Worm (Caenorhabditis elegans): Measurements from ENCODE around the gene poml-1.

The poml-1 gene

DNA sequence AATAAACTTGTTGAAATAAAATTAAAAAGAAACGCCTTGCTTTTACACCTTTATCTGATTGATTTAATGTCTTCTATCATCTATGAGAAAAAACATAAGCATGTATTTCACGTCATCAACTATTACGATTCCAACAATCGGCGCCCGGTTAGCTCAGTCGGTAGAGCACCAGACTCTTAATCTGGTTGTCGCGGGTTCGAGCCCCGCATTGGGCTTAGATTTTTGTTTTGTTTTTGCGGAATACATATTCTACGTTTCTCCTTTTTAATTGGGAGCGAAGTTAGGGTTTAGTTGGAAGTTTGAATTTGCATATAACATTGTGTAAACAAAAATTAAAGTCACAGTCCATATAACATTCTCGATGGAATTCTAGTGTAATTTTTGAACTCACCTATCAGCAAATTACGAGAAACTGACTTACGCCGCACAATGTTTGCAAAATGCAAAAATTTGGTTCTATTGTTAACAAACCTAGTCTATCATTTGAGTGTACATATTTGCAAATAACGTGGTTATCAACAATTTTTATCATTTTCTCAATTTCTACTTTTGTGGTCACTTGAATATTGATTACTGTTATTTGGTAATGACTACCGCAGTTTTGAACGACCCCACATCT lies 5.6 kb downstream of the poml-1 start, which contains the start of gene shc-3:
Gene shc-3 (plus strand): TSS at position 484 of the 619 bp plus-strand sequence.
- TF ChIP-seq nhr-11 (tag; optimal IDR thresholded peaks at IDR 0.05) (no peak), elt-2 (tag; optimal IDR thresholded peaks at IDR 0.05) (peak; percentile 19), pha-4 (tag; optimal IDR thresholded peaks at IDR 0.05) (peak; percentile 10), nfya-1 (tag; optimal IDR thresholded peaks at IDR 0.05; ENCODE audit: insufficient read depth) (peak; percentile 2)

DNA sequence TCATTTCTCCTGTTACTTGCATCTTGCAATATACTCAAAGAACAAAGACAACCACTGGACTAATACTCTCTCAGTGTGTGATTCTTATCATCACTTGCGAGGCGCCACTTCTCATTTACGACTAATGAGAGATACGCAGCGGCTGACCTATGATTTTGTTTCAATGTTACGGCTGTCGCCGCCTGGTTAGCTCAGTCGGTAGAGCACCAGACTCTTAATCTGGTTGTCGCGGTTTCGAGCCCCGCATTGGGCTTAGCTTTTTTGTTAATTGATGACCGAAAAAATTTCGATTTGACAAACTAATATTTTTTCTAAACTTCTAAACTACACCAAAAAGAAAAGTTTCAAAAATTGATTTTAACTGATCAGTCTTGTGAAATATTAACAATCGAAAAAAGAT lies 6.4 kb downstream of the poml-1 start:
- TF ChIP-seq ceh-16 (tag; optimal IDR thresholded peaks at IDR 0.05) (no peak), hmg-11 (tag; optimal IDR thresholded peaks at IDR 0.05) (no peak), fkh-10 (GFP tag; optimal IDR thresholded peaks at IDR 0.05) (no peak), nhr-43 (tag; optimal IDR thresholded peaks at IDR 0.05; ENCODE audit: poor library complexity, severe bottlenecking) (peak; percentile 45), eor-1 (tag; optimal IDR thresholded peaks at IDR 0.05) (no peak), fos-1 (tag; optimal IDR thresholded peaks at IDR 0.05) (no peak), nhr-28 (tag; optimal IDR thresholded peaks at IDR 0.05) (no peak), pha-4 (tag; optimal IDR thresholded peaks at IDR 0.05) (peak; percentile 8), nhr-76 (tag; optimal IDR thresholded peaks at IDR 0.05) (no peak), sea-2 (GFP tag; optimal IDR thresholded peaks at IDR 0.05) (no peak), zag-1 (tag; optimal IDR thresholded peaks at IDR 0.05) (no peak), pqm-1 (tag; optimal IDR thresholded peaks at IDR 0.05) (peak; percentile 6), elt-1 (tag; optimal IDR thresholded peaks at IDR 0.05) (no peak), nhr-23 (tag; optimal IDR thresholded peaks at IDR 0.05) (no peak), nfya-1 (tag; optimal IDR thresholded peaks at IDR 0.05; ENCODE audit: insufficient read depth) (no peak), elt-3 (tag; optimal IDR thresholded peaks at IDR 0.05) (no peak), nhr-77 (tag; optimal IDR thresholded peaks at IDR 0.05) (no peak), lsy-12 (tag; optimal IDR thresholded peaks at IDR 0.05) (no peak), R02D3.7 (tag; optimal IDR thresholded peaks at IDR 0.05) (no peak), elt-2 (tag; optimal IDR thresholded peaks at IDR 0.05) (peak; percentile 38), snpc-4 (tag; optimal IDR thresholded peaks at IDR 0.05) (no peak)

- peak; percentile 11 for TF ChIP-seq elt-2 (tag; optimal IDR thresholded peaks at IDR 0.05)
- no peak for TF ChIP-seq mdl-1 (tag; optimal IDR thresholded peaks at IDR 0.05)
Measured at ce11 chrX:13714710-13715109, 8.0 kb downstream of the poml-1 start.

ce11 chrX:13713857-13714256 lies 8.9 kb downstream of the poml-1 start, which contains the start of gene K11E4.1:
K11E4.1 (plus strand) TSS chrX:13714157.
- TF ChIP-seq fkh-10 (GFP tag; optimal IDR thresholded peaks at IDR 0.05): no peak
- TF ChIP-seq mml-1 (tag; optimal IDR thresholded peaks at IDR 0.05): no peak
- no peak for TF ChIP-seq ceh-9 (tag; optimal IDR thresholded peaks at IDR 0.05)
- TF ChIP-seq nhr-77 (tag; optimal IDR thresholded peaks at IDR 0.05): no peak
- TF ChIP-seq mdl-1 (tag; optimal IDR thresholded peaks at IDR 0.05): no peak
- TF ChIP-seq elt-3 (tag; optimal IDR thresholded peaks at IDR 0.05): no peak
- no peak for TF ChIP-seq ceh-16 (tag; optimal IDR thresholded peaks at IDR 0.05)
- no peak for TF ChIP-seq nhr-67 (tag; optimal IDR thresholded peaks at IDR 0.05)

ce11 chrX:13712992-13713391 lies 9.7 kb downstream of the poml-1 start:
- TF ChIP-seq hmg-11 (tag; optimal IDR thresholded peaks at IDR 0.05) (no peak), lin-15B (tag; optimal IDR thresholded peaks at IDR 0.05) (no peak), unc-62 (GFP tag; optimal IDR thresholded peaks at IDR 0.05) (no peak), tbx-2 (tag; optimal IDR thresholded peaks at IDR 0.05) (no peak), egl-5 (tag; optimal IDR thresholded peaks at IDR 0.05) (peak; percentile 13)

DNA sequence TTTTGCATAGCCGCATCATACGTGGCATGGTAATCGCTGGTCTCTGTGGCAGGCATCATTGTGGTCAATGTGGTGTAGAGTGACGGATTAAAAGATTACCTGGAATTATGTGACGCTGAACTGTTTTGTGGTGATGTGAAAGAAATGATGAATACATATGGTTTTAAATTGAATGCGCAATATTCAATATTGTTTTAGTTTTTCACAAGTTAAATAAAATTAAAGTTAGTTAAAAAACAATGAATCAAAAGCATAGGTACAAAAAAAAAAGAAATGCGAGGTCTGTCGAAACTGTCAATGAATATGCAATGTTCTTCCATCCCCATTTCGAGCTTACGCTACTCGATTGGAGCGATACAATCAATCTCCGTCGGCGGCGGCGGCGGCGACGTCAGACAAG lies 10.8 kb downstream of the poml-1 start, which contains the start of gene K02D3.2:
Gene K02D3.2 (minus strand): TSS at position 101 of the 400 bp plus-strand sequence.
- TF ChIP-seq unc-62 (GFP tag; optimal IDR thresholded peaks at IDR 0.05): no peak
- no peak for TF ChIP-seq R02D3.7 (tag; optimal IDR thresholded peaks at IDR 0.05)
- TF ChIP-seq ceh-82 (tag; optimal IDR thresholded peaks at IDR 0.05): no peak
- TF ChIP-seq nhr-28 (tag; optimal IDR thresholded peaks at IDR 0.05): no peak
- TF ChIP-seq lin-39 (tag; optimal IDR thresholded peaks at IDR 0.05): no peak
- no peak for TF ChIP-seq nhr-77 (tag; optimal IDR thresholded peaks at IDR 0.05)
- no peak for TF ChIP-seq ztf-11 (tag; optimal IDR thresholded peaks at IDR 0.05)
- TF ChIP-seq egl-27 (tag; optimal IDR thresholded peaks at IDR 0.05): no peak
- TF ChIP-seq fkh-10 (GFP tag; optimal IDR thresholded peaks at IDR 0.05): no peak
- TF ChIP-seq mdl-1 (tag; optimal IDR thresholded peaks at IDR 0.05): no peak
- no peak for TF ChIP-seq nhr-11 (tag; optimal IDR thresholded peaks at IDR 0.05)
- no peak for TF ChIP-seq ama-1 (optimal IDR thresholded peaks at IDR 0.05)
- TF ChIP-seq ceh-28 (tag; optimal IDR thresholded peaks at IDR 0.05): no peak
- no peak for TF ChIP-seq ZK546.5 (tag; optimal IDR thresholded peaks at IDR 0.05)

Measured in whole organism, L3 larva.